Worm (Caenorhabditis elegans) whole organism, L4 larva: Measurements from ENCODE around the gene aars-1.

Experiments used
- F10B5.3 ChIP-seq: sonication (generic microtip); optimal IDR thresholded peaks from 2 replicates; lab custom pipeline; 2016; ENCODE audit warnings: mild to moderate bottlenecking, missing genetic modification characterization, missing compliant biosample characterization
- F37D6.2 ChIP-seq: sonication (generic microtip); optimal IDR thresholded peaks from 2 replicates; lab custom pipeline; 2016; ENCODE audit warnings: mild to moderate bottlenecking, missing genetic modification characterization, missing compliant biosample characterization
- F49E8.2 ChIP-seq: sonication (generic microtip); optimal IDR thresholded peaks from 2 replicates; lab custom pipeline; 2016; ENCODE audit warnings: missing compliant biosample characterization, mild to moderate bottlenecking, missing genetic modification characterization, borderline replicate concordance
- R02D3.7 ChIP-seq: fragments of 150-350 bp; sonication (generic microtip); optimal IDR thresholded peaks from 3 replicates; lab custom pipeline; 2014; ENCODE audit warnings: missing biosample characterization, missing genetic modification characterization
- T20F7.1 ChIP-seq: fragments of 200-800 bp; sonication (Bioruptor generic); optimal IDR thresholded peaks from 2 replicates; lab custom pipeline; 2018; ENCODE audit warnings: mild to moderate bottlenecking, missing genetic modification characterization, missing compliant biosample characterization
- T26A8.4 ChIP-seq: fragments of 200-800 bp; sonication (Bioruptor generic); IDR thresholded peaks from 2 replicates; pipeline ENCODE4 v1.3.6; 2022; ENCODE audit warnings: missing genetic modification characterization, missing compliant biosample characterization
- Y105C5A.15 ChIP-seq: fragments of 200-800 bp; sonication (Bioruptor generic); IDR thresholded peaks from 2 replicates; pipeline ENCODE4 v1.3.6; 2022; ENCODE audit warnings: missing genetic modification characterization, missing compliant biosample characterization
- Y5F2A.4 ChIP-seq: fragments of 200-800 bp; sonication (Bioruptor generic); optimal IDR thresholded peaks from 2 replicates; lab custom pipeline; 2018; ENCODE audit warnings: mild to moderate bottlenecking, missing genetic modification characterization, missing compliant biosample characterization
- aha-1 ChIP-seq: fragments of 150-350 bp; peaks from one replicate; lab custom pipeline; 2014; ENCODE audit warnings: missing biosample characterization, missing genetic modification characterization
- ama-1 ChIP-seq: fragments of 150-350 bp; optimal IDR thresholded peaks from 2 replicates; lab custom pipeline; 2014; ENCODE audit warnings: inconsistent platforms, mixed read lengths
- arid-1 ChIP-seq: fragments of 200-800 bp; sonication (Bioruptor generic); conservative IDR thresholded peaks from 2 replicates; pipeline ENCODE4 v1.3.6; 2022; ENCODE audit warnings: missing genetic modification reagents, missing genetic modification characterization, missing compliant biosample characterization
- ceh-82 ChIP-seq: sonication (generic microtip); optimal IDR thresholded peaks from 2 replicates; lab custom pipeline; 2017; ENCODE audit warnings: missing biosample characterization, missing genetic modification characterization
- dmd-6 ChIP-seq: fragments of 200-800 bp; sonication (Bioruptor generic); IDR thresholded peaks from 2 replicates; pipeline ENCODE4 v1.3.6; 2022; ENCODE audit warnings: missing genetic modification reagents, missing genetic modification characterization, missing compliant biosample characterization
- duxl-1 ChIP-seq: sonication (generic microtip); optimal IDR thresholded peaks from 2 replicates; lab custom pipeline; 2016; ENCODE audit warnings: mild to moderate bottlenecking, missing genetic modification characterization, moderate library complexity, missing compliant biosample characterization; ENCODE audit not compliant: poor library complexity
- fos-1 ChIP-seq: fragments of 150-350 bp; optimal IDR thresholded peaks from 2 replicates; lab custom pipeline; 2014; ENCODE audit warnings: missing biosample characterization, missing genetic modification characterization
- hif-1 ChIP-seq, 2 experiments: sonication (generic microtip); optimal IDR thresholded peaks; 2 replicates each; lab custom pipeline; 2016 to 2017; ENCODE audit warnings: missing compliant biosample characterization in 2 of 2, missing genetic modification characterization in 2 of 2, missing genetic modification reagents in 2 of 2, missing genotype in 2 of 2, mild to moderate bottlenecking in 1 of 2
- lin-29 ChIP-seq: fragments of 200-800 bp; sonication (Bioruptor generic); IDR thresholded peaks from 2 replicates; pipeline ENCODE4 v1.3.6; 2022; ENCODE audit warnings: missing genetic modification reagents, missing genetic modification characterization, missing compliant biosample characterization
- lin-38 ChIP-seq: fragments of 200-800 bp; sonication (Bioruptor generic); IDR thresholded peaks from 2 replicates; pipeline ENCODE4 v1.3.6; 2022; ENCODE audit warnings: missing genetic modification reagents, missing genetic modification characterization, missing compliant biosample characterization
- lin-39 ChIP-seq: fragments of 150-350 bp; optimal IDR thresholded peaks from 2 replicates; lab custom pipeline; 2014; ENCODE audit warnings: missing biosample characterization, missing genetic modification reagents, missing genetic modification characterization
- lsy-2 ChIP-seq, 2 experiments: fragments of 150-350 bp in 1 of 2; sonication (generic microtip) in 1 of 2; optimal IDR thresholded peaks; 2 replicates each; lab custom pipeline; 2014 to 2017; ENCODE audit warnings: missing biosample characterization in 2 of 2, missing genetic modification characterization in 2 of 2
- madf-9 ChIP-seq: fragments of 200-800 bp; sonication (Bioruptor generic); conservative IDR thresholded peaks from 2 replicates; pipeline ENCODE4 v1.3.6; 2022; ENCODE audit warnings: missing genetic modification reagents, missing genetic modification characterization, missing compliant biosample characterization
- mdl-1 ChIP-seq, 2 experiments: fragments of 150-350 bp in 1 of 2; sonication (generic microtip) in 1 of 2; optimal IDR thresholded peaks; 2 replicates each; lab custom pipeline; 2014 to 2017; ENCODE audit warnings: missing biosample characterization in 2 of 2, missing genetic modification characterization in 2 of 2
- mes-2 ChIP-seq: sonication (generic microtip); optimal IDR thresholded peaks from 2 replicates; lab custom pipeline; 2016; ENCODE audit warnings: missing genotype, mild to moderate bottlenecking, missing genetic modification characterization, missing compliant biosample characterization; ENCODE audit not compliant: poor library complexity, severe bottlenecking
- nhr-102 ChIP-seq: sonication (generic microtip); optimal IDR thresholded peaks from 2 replicates; lab custom pipeline; 2016; ENCODE audit warnings: mild to moderate bottlenecking, missing genetic modification characterization, moderate library complexity, missing compliant biosample characterization
- nhr-11 ChIP-seq: fragments of 150-350 bp; optimal IDR thresholded peaks from 2 replicates; lab custom pipeline; 2014; ENCODE audit warnings: missing biosample characterization, missing genetic modification characterization
- nhr-28 ChIP-seq: fragments of 150-350 bp; optimal IDR thresholded peaks from 2 replicates; lab custom pipeline; 2014; ENCODE audit warnings: missing biosample characterization, missing genetic modification characterization
- nhr-41 ChIP-seq: fragments of 200-800 bp; sonication (Bioruptor generic); IDR thresholded peaks from 2 replicates; pipeline ENCODE4 v1.3.6; 2022; ENCODE audit warnings: missing genetic modification reagents, missing genetic modification characterization, missing compliant biosample characterization
- nhr-6 ChIP-seq: fragments of 150-350 bp; optimal IDR thresholded peaks from 2 replicates; lab custom pipeline; 2014; ENCODE audit warnings: missing biosample characterization, missing genetic modification characterization
- pha-4 ChIP-seq, 2 experiments: fragments of 150-350 bp in 1 of 2; fragments of 200-800 bp in 1 of 2; sonication (Bioruptor generic) in 1 of 2; IDR thresholded peaks in 1 of 2; optimal IDR thresholded peaks in 1 of 2; 2 replicates each; pipeline versions ENCODE4 v1.3.6 to Lab custom; 2014 to 2022; ENCODE audit warnings: missing genetic modification characterization in 2 of 2, missing genetic modification reagents in 2 of 2, missing biosample characterization in 1 of 2, missing compliant biosample characterization in 1 of 2
- php-3 ChIP-seq: fragments of 200-800 bp; sonication (Bioruptor generic); IDR thresholded peaks from 2 replicates; pipeline ENCODE4 v1.3.6; 2022; ENCODE audit warnings: missing genetic modification reagents, missing genetic modification characterization, missing compliant biosample characterization
- rbr-2 ChIP-seq: sonication (generic microtip); optimal IDR thresholded peaks from 2 replicates; lab custom pipeline; 2016; ENCODE audit warnings: missing genotype, missing genetic modification characterization, missing compliant biosample characterization
- saeg-2 ChIP-seq: fragments of 200-800 bp; sonication (Bioruptor generic); IDR thresholded peaks from 2 replicates; pipeline ENCODE4 v1.3.6; 2022; ENCODE audit warnings: missing genetic modification reagents, missing genetic modification characterization, missing compliant biosample characterization
- snpc-1.2 ChIP-seq: fragments of 200-800 bp; sonication (Bioruptor generic); IDR thresholded peaks from 2 replicates; pipeline ENCODE4 v1.3.6; 2022; ENCODE audit warnings: missing genetic modification reagents, missing genetic modification characterization, missing compliant biosample characterization
- snpc-4 ChIP-seq: fragments of 150-350 bp; optimal IDR thresholded peaks from 2 replicates; lab custom pipeline; 2014; ENCODE audit warnings: missing biosample characterization, missing genetic modification characterization
- spr-1 ChIP-seq: sonication (generic microtip); optimal IDR thresholded peaks from 2 replicates; lab custom pipeline; 2016; ENCODE audit warnings: mild to moderate bottlenecking, missing genetic modification characterization, missing compliant biosample characterization
- tra-1 ChIP-seq: fragments of 200-800 bp; sonication (Bioruptor generic); IDR thresholded peaks from 2 replicates; pipeline ENCODE4 v1.3.6; 2022; ENCODE audit warnings: missing genetic modification reagents, missing genetic modification characterization, missing compliant biosample characterization
- unc-130 ChIP-seq: sonication (generic microtip); optimal IDR thresholded peaks from 2 replicates; lab custom pipeline; 2016; ENCODE audit warnings: missing genetic modification reagents, missing genetic modification characterization, missing compliant biosample characterization
- unc-39 ChIP-seq: sonication (generic microtip); optimal IDR thresholded peaks from 2 replicates; lab custom pipeline; 2017; ENCODE audit warnings: missing biosample characterization, missing genetic modification characterization
- unc-62 ChIP-seq, 3 experiments: fragments of 150-350 bp in 1 of 3; sonication (generic microtip); optimal IDR thresholded peaks in 2 of 3; peaks in 1 of 3; 1 replicate in 1 of 3; 2 replicates in 2 of 3; lab custom pipeline; 2014 to 2017; ENCODE audit warnings: missing biosample characterization in 3 of 3, missing genetic modification characterization in 3 of 3, missing genetic modification reagents in 3 of 3, missing genotype in 1 of 3
- vab-7 ChIP-seq: fragments of 200-800 bp; sonication (Bioruptor generic); IDR thresholded peaks from 2 replicates; pipeline ENCODE4 v1.3.6; 2022; ENCODE audit warnings: missing genetic modification reagents, missing genetic modification characterization, missing compliant biosample characterization
- zfp-3 ChIP-seq: fragments of 200-800 bp; sonication (Bioruptor generic); conservative IDR thresholded peaks from 2 replicates; pipeline ENCODE4 v1.3.6; 2022; ENCODE audit warnings: missing genetic modification reagents, missing genetic modification characterization, missing compliant biosample characterization
- zip-11 ChIP-seq: fragments of 200-800 bp; sonication (Bioruptor generic); IDR thresholded peaks from 2 replicates; pipeline ENCODE4 v1.3.6; 2022; ENCODE audit warnings: missing genetic modification characterization, missing compliant biosample characterization
- zip-2 ChIP-seq: fragments of 150-350 bp; optimal IDR thresholded peaks from 2 replicates; lab custom pipeline; 2014; ENCODE audit warnings: missing biosample characterization, missing genetic modification characterization
- ztf-11 ChIP-seq: fragments of 150-350 bp; optimal IDR thresholded peaks from 2 replicates; lab custom pipeline; 2014; ENCODE audit warnings: missing biosample characterization, missing genetic modification characterization

aars-1 gene

DNA sequence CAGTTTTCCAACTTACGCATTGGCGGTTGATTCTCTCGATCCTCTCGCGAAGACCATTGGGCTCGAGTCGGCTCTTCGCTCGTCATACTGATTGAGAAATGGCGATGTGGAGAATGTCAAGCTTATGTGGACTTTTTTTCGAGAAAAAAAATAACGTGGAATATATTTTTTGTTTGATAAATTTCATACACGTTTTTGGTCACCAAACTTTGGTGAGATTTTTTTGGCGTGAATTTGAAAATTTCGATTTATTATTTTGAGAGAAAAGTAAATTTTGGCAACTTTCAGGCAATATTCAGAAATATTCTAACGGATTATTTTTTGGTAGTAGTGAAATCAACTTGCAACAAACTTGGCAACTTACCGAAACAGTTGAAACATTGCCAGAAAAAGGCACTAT lies 14.8 kb upstream of the aars-1 start, which contains the start of gene W02B12.12:
TSS of gene W02B12.12 (minus strand) at position 101 of the 400 bp plus-strand sequence.
- TF ChIP-seq rbr-2 (tag; lab: Kevin White, UChicago) = no peak
- peak in 1 of 2 experiments; percentile 73 for TF ChIP-seq unc-62 (GFP tag; optimal IDR thresholded peaks at IDR 0.05 in 1 of 2; lab: Kevin White, UChicago)
- no peak for TF ChIP-seq unc-62 (tag; optimal IDR thresholded peaks at IDR 0.05; lab: Kevin White, UChicago)
- no peak for TF ChIP-seq T20F7.1 (GFP tag; lab: Kevin White, UChicago)

DNA sequence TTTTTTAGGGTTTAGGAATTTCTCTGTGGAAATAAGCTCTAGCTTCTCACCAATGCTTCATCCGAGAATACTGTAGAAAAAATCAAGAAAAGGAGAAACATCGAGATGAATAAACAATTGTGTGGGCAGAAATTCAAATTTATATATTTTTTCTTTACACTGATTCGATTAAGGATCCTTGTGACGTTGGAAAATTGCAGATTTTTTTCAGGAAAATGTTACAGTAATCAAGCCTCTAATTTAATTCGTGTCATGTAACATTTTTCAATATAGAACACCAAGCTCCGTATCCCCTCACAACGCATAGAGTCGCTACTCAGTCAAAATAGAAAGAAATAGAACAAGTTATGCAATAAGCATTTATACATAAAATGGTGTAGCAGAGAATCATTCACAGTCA lies 12.1 kb upstream of the aars-1 start, which contains the start of gene W02B12.16:
TSS of gene W02B12.16 (minus strand) at position 101 of the 400 bp plus-strand sequence.
- TF ChIP-seq unc-39 (tag; lab: Kevin White, UChicago) (no peak), fos-1 (no peak), zip-11 (GFP tag; lab: Robert Waterston, UW) (no peak), ztf-11 (no peak), tra-1 (GFP tag; lab: Robert Waterston, UW) (no peak), F49E8.2 (tag; lab: Kevin White, UChicago) (no peak), dmd-6 (GFP tag; lab: Robert Waterston, UW) (no peak), unc-130 (GFP tag; lab: Kevin White, UChicago) (no peak), F37D6.2 (tag; lab: Kevin White, UChicago) (no peak), pha-4 (GFP tag; IDR thresholded peaks at IDR 0.05; lab: Robert Waterston, UW) (no peak), pha-4 (tag; optimal IDR thresholded peaks at IDR 0.05; lab: Kevin White, UChicago) (no peak)

DNA sequence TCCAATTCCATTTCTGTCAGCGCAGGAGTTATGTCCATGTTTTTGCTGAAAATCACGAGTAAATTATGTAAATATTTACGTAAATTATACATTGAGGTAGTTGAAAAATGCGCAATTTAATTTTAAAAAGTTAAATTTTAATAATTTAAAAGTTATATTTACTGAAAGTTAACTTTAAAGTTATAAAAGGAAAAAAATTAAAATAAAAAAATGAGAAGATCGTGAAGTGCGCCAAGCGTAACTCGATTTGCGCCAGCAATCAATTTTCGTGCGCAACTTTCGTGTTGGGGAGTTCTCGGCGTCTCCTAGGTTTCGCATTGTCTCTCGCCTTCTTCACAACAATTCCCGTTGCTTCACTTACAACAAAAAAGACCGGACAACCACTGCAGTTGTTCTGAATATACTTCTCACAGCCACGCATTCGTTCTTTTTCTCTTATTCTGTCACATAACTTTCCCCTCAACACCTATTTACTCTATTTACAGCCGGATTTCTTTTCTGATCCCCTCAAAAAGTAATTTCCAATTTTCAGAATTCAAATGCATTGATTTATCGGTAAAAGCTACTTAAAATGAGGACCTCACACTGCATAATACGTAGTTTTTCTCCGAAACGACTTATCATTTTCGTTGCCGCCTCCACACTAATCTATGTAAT lies 9.4 kb upstream of the aars-1 start, which contains the start of the genes metl-1 and W02B12.11:
TSS of gene metl-1 (minus strand) at position 51 of the 657 bp plus-strand sequence.
TSS of gene W02B12.11 (plus strand) at position 337 of the 657 bp plus-strand sequence.
- TF ChIP-seq snpc-1.2 (GFP tag; lab: Robert Waterston, UW) (no peak; the same call in 1 of the 2 replicates), mdl-1 (tag; optimal IDR thresholded peaks at IDR 0.05; lab: Kevin White, UChicago) (peak in 1 of 2 experiments; percentile 43), pha-4 (GFP tag; IDR thresholded peaks at IDR 0.05; lab: Robert Waterston, UW) (peak; percentile 84), pha-4 (tag; optimal IDR thresholded peaks at IDR 0.05; lab: Kevin White, UChicago) (peak; percentile 14), hif-1 (tag; optimal IDR thresholded peaks at IDR 0.05; lab: Kevin White, UChicago) (peak in 1 of 2 experiments; percentile 68), ceh-82 (no peak), ama-1 (lab: Kevin White, UChicago) (peak; percentile 25), snpc-4 (tag; lab: Kevin White, UChicago) (no peak), saeg-2 (GFP tag; lab: Robert Waterston, UW) (0 out of 2 replicates have a peak, but pooled peaks have one; percentile 66), nhr-28 (no peak), Y105C5A.15 (no peak), arid-1 (GFP tag; lab: Robert Waterston, UW) (peak; percentile 75), F10B5.3 (tag; lab: Kevin White, UChicago) (peak; percentile 53), lin-38 (GFP tag; lab: Robert Waterston, UW) (peak; percentile 88), aha-1 (tag; lab: Kevin White, UChicago) (peak; percentile 31), php-3 (GFP tag; lab: Robert Waterston, UW) (peak; percentile 37; the same call in 1 of the 2 replicates), vab-7 (GFP tag; lab: Robert Waterston, UW) (no peak), madf-9 (peak; percentile 62), nhr-6 (tag; lab: Kevin White, UChicago) (peak; percentile 68), mes-2 (peak; percentile 93), T26A8.4 (GFP tag; lab: Robert Waterston, UW) (peak; percentile 92), rbr-2 (tag; lab: Kevin White, UChicago) (peak; percentile 83), lin-39 (tag; lab: Kevin White, UChicago) (no peak), Y5F2A.4 (GFP tag; lab: Kevin White, UChicago) (no peak), nhr-41 (GFP tag; lab: Robert Waterston, UW) (peak; percentile 28; the same call in 1 of the 2 replicates), nhr-102 (tag; lab: Kevin White, UChicago) (peak; percentile 88), spr-1 (peak; percentile 84), lsy-2 (tag; optimal IDR thresholded peaks at IDR 0.05; lab: Kevin White, UChicago) (peak; percentile 52 to 90), zip-2 (tag; lab: Kevin White, UChicago) (peak; percentile 6), lin-29 (GFP tag; lab: Robert Waterston, UW) (peak; percentile 71; the same call in 1 of the 2 replicates), nhr-11 (peak; percentile 7), zfp-3 (GFP tag; lab: Robert Waterston, UW) (0 out of 2 replicates have a peak, but pooled peaks have one; percentile 44), duxl-1 (tag; lab: Kevin White, UChicago) (peak; percentile 88), R02D3.7 (tag; lab: Kevin White, UChicago) (no peak)
